Worm (Caenorhabditis elegans) whole organism, L3 larva: ENCODE results near the gene arf-1.

ENCODE experiments used
- R02D3.7 ChIP-seq: fragments of 150-350 bp; optimal IDR thresholded peaks from 2 replicates; lab custom pipeline; 2014; ENCODE audit warnings: missing biosample characterization, missing genetic modification characterization
- ZK546.5 ChIP-seq: sonication (generic microtip); optimal IDR thresholded peaks from 2 replicates; lab custom pipeline; 2017; ENCODE audit warnings: missing biosample characterization, missing genetic modification characterization
- aly-2 ChIP-seq: fragments of 150-350 bp; optimal IDR thresholded peaks from 2 replicates; lab custom pipeline; 2014; ENCODE audit warnings: missing biosample characterization, missing genetic modification characterization
- ama-1 ChIP-seq: fragments of 150-350 bp; optimal IDR thresholded peaks from 2 replicates; lab custom pipeline; 2018
- ceh-16 ChIP-seq: sonication (generic microtip); optimal IDR thresholded peaks from 2 replicates; lab custom pipeline; 2017; ENCODE audit warnings: missing biosample characterization, missing genetic modification characterization
- ceh-28 ChIP-seq: fragments of 150-350 bp; optimal IDR thresholded peaks from 2 replicates; lab custom pipeline; 2014; ENCODE audit warnings: missing biosample characterization, missing genetic modification reagents, missing genetic modification characterization
- daf-12 ChIP-seq: fragments of 150-350 bp; optimal IDR thresholded peaks from 2 replicates; lab custom pipeline; 2014; ENCODE audit warnings: missing biosample characterization, missing genetic modification reagents, missing genetic modification characterization
- egl-27 ChIP-seq: sonication (generic microtip); optimal IDR thresholded peaks from 4 replicates; lab custom pipeline; 2017; ENCODE audit warnings: missing biosample characterization, missing genetic modification reagents, missing genetic modification characterization
- egl-5 ChIP-seq: fragments of 150-350 bp; optimal IDR thresholded peaks from 2 replicates; lab custom pipeline; 2017; ENCODE audit warnings: missing biosample characterization, missing genetic modification reagents, missing genetic modification characterization, inconsistent platforms
- elt-1 ChIP-seq: fragments of 150-350 bp; optimal IDR thresholded peaks from 2 replicates; lab custom pipeline; 2014; ENCODE audit warnings: missing biosample characterization, missing genetic modification characterization
- elt-2 ChIP-seq: sonication (generic microtip); optimal IDR thresholded peaks from 2 replicates; lab custom pipeline; 2016; ENCODE audit warnings: missing genetic modification reagents, mild to moderate bottlenecking, missing genetic modification characterization, missing compliant biosample characterization
- elt-3 ChIP-seq, 3 experiments: fragments of 150-350 bp in 1 of 3; sonication (generic microtip) in 2 of 3; optimal IDR thresholded peaks; 2 replicates in 2 of 3; 4 replicates in 1 of 3; lab custom pipeline; 2014 to 2017; ENCODE audit warnings: missing biosample characterization in 3 of 3, missing genetic modification characterization in 3 of 3
- eor-1 ChIP-seq, 2 experiments: fragments of 150-350 bp; optimal IDR thresholded peaks; 2 replicates each; lab custom pipeline; 2014 to 2018; ENCODE audit warnings: missing biosample characterization in 2 of 2, missing genetic modification characterization in 2 of 2
- fkh-10 ChIP-seq: sonication (generic microtip); optimal IDR thresholded peaks from 2 replicates; lab custom pipeline; 2017; ENCODE audit warnings: missing biosample characterization, missing genetic modification reagents, missing genetic modification characterization
- fkh-2 ChIP-seq: fragments of 150-350 bp; optimal IDR thresholded peaks from 2 replicates; lab custom pipeline; 2014; ENCODE audit warnings: missing biosample characterization, missing genetic modification reagents, missing genetic modification characterization
- jun-1 ChIP-seq: fragments of 150-350 bp; optimal IDR thresholded peaks from 2 replicates; lab custom pipeline; 2014; ENCODE audit warnings: missing biosample characterization, missing genetic modification reagents, missing genetic modification characterization
- lin-39 ChIP-seq: fragments of 150-350 bp; optimal IDR thresholded peaks from 2 replicates; lab custom pipeline; 2018; ENCODE audit warnings: missing biosample characterization, missing genetic modification reagents, missing genetic modification characterization
- nfya-1 ChIP-seq: sonication (generic microtip); optimal IDR thresholded peaks from 2 replicates; lab custom pipeline; 2017; ENCODE audit warnings: missing genetic modification characterization, mild to moderate bottlenecking, missing compliant biosample characterization, antibody characterized with exemption, moderate library complexity; ENCODE audit not compliant: insufficient read depth
- nhr-11 ChIP-seq: fragments of 150-350 bp; optimal IDR thresholded peaks from 2 replicates; lab custom pipeline; 2014; ENCODE audit warnings: missing biosample characterization, missing genetic modification characterization
- nhr-23 ChIP-seq: fragments of 150-350 bp; optimal IDR thresholded peaks from 2 replicates; lab custom pipeline; 2014; ENCODE audit warnings: missing biosample characterization, missing genetic modification reagents, missing genetic modification characterization
- nhr-237 ChIP-seq: fragments of 150-350 bp; optimal IDR thresholded peaks from 2 replicates; lab custom pipeline; 2014; ENCODE audit warnings: missing biosample characterization, missing genetic modification characterization
- nhr-43 ChIP-seq: sonication (generic microtip); optimal IDR thresholded peaks from 2 replicates; lab custom pipeline; 2016; ENCODE audit warnings: mild to moderate bottlenecking, missing genetic modification characterization, missing compliant biosample characterization; ENCODE audit not compliant: poor library complexity, severe bottlenecking
- nhr-67 ChIP-seq: fragments of 150-350 bp; optimal IDR thresholded peaks from 2 replicates; lab custom pipeline; 2014; ENCODE audit warnings: missing biosample characterization, missing genetic modification characterization
- nhr-77 ChIP-seq: fragments of 150-350 bp; optimal IDR thresholded peaks from 2 replicates; lab custom pipeline; 2014; ENCODE audit warnings: missing biosample characterization, missing genetic modification characterization
- pha-4 ChIP-seq: fragments of 150-350 bp; optimal IDR thresholded peaks from 2 replicates; lab custom pipeline; 2014; ENCODE audit warnings: missing biosample characterization, missing genetic modification reagents, missing genetic modification characterization
- pqm-1 ChIP-seq: fragments of 150-350 bp; optimal IDR thresholded peaks from 2 replicates; lab custom pipeline; 2017; ENCODE audit warnings: missing biosample characterization, missing genetic modification characterization, inconsistent platforms
- sea-2 ChIP-seq: fragments of 150-350 bp; sonication (generic microtip); optimal IDR thresholded peaks from 4 replicates; lab custom pipeline; 2014; ENCODE audit warnings: missing biosample characterization, missing genetic modification reagents, missing genetic modification characterization
- skn-1 ChIP-seq: fragments of 150-350 bp; optimal IDR thresholded peaks from 2 replicates; lab custom pipeline; 2014; ENCODE audit warnings: missing biosample characterization, missing genetic modification characterization
- tbx-2 ChIP-seq: sonication (generic microtip); optimal IDR thresholded peaks from 2 replicates; lab custom pipeline; 2016; ENCODE audit warnings: mild to moderate bottlenecking, missing genetic modification characterization, missing compliant biosample characterization
- unc-39 ChIP-seq: sonication (generic microtip); optimal IDR thresholded peaks from 4 replicates; lab custom pipeline; 2017; ENCODE audit warnings: missing biosample characterization, missing genetic modification characterization
- unc-62 ChIP-seq: fragments of 150-350 bp; sonication (generic microtip); optimal IDR thresholded peaks from 4 replicates; lab custom pipeline; 2014; ENCODE audit warnings: missing biosample characterization, missing genetic modification reagents, missing genetic modification characterization
- zag-1 ChIP-seq: fragments of 150-350 bp; optimal IDR thresholded peaks from 2 replicates; lab custom pipeline; 2014; ENCODE audit warnings: missing biosample characterization, missing genetic modification characterization
- ztf-11 ChIP-seq: fragments of 150-350 bp; optimal IDR thresholded peaks from 2 replicates; lab custom pipeline; 2014; ENCODE audit warnings: missing biosample characterization, missing genetic modification characterization
- ztf-4 ChIP-seq: fragments of 150-350 bp; optimal IDR thresholded peaks from 2 replicates; lab custom pipeline; 2014; ENCODE audit warnings: missing biosample characterization, missing genetic modification characterization

Gene arf-1

DNA sequence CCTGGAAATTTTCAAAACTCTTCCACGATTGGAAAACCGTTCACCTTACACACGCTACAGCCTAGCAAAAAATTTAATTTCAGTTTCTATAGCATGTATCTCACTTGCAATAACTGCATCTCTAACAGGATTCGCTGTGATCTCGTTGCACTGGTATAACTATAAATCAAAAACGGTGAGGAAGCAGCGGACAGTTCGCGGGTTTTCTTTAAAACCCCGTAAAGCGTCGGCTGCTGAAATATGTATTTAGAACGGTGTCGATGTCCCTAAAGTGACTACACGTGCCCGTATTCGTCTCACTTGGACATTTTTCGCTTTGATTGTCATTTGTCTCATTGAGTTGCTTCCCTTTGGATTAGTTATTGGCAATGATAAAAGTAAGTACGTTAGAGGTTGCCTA lies 19.6 kb downstream of the arf-1 start:
- TF ChIP-seq eor-1 (tag; optimal IDR thresholded peaks at IDR 0.05; lab: Kevin White, UChicago) (no peak), daf-12 (tag; lab: Kevin White, UChicago) (no peak), ceh-28 (tag; lab: Kevin White, UChicago) (no peak), unc-62 (GFP tag; lab: Kevin White, UChicago) (no peak), lin-39 (tag; lab: Kevin White, UChicago) (no peak), aly-2 (tag; lab: Kevin White, UChicago) (no peak), ztf-11 (no peak), zag-1 (tag; lab: Kevin White, UChicago) (no peak), nhr-43 (no peak), unc-39 (tag; lab: Kevin White, UChicago) (no peak), nhr-77 (tag; lab: Kevin White, UChicago) (no peak), egl-27 (tag; lab: Kevin White, UChicago) (no peak), ama-1 (no peak), elt-3 (tag; optimal IDR thresholded peaks at IDR 0.05; lab: Kevin White, UChicago) (no peak), fkh-2 (no peak), elt-1 (tag; lab: Kevin White, UChicago) (no peak), R02D3.7 (tag; lab: Kevin White, UChicago) (no peak), ZK546.5 (tag; lab: Kevin White, UChicago) (no peak), nhr-237 (tag; lab: Kevin White, UChicago) (no peak)
- TF ChIP-seq, all 47 proteins: peak for 0

DNA sequence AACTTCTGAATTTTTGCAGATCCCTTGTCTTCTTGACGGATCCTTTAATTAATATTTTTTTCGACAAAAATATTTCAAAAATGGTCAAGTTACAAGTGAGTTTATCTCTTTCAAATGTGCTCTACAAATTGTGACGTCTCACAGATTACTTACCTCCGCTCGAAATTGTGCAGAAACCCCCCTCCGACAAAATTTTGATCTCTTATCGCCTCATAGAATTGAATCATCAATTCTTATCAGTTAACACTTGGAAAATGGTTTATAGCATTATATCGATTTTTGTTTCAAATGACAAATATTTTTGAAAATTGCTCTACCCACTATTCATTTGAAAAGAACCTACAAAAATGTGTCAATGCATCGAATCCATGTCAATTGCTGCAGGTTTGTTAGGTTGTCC lies 20.2 kb downstream of the arf-1 start, which contains the start of gene B0244.10:
B0244.10 (plus strand) TSS at position 254 of the 400 bp plus-strand sequence.
- TF ChIP-seq jun-1 (tag; lab: Kevin White, UChicago) (peak; percentile 4), ceh-28 (tag; lab: Kevin White, UChicago) (peak; percentile 1), pha-4 (tag; lab: Kevin White, UChicago) (no peak), lin-39 (tag; lab: Kevin White, UChicago) (no peak), egl-27 (tag; lab: Kevin White, UChicago) (no peak), daf-12 (tag; lab: Kevin White, UChicago) (no peak), fkh-2 (no peak), ztf-4 (tag; lab: Kevin White, UChicago) (no peak), elt-2 (peak; percentile 85), nhr-237 (tag; lab: Kevin White, UChicago) (no peak), pqm-1 (tag; lab: Kevin White, UChicago) (peak; percentile 79)

DNA sequence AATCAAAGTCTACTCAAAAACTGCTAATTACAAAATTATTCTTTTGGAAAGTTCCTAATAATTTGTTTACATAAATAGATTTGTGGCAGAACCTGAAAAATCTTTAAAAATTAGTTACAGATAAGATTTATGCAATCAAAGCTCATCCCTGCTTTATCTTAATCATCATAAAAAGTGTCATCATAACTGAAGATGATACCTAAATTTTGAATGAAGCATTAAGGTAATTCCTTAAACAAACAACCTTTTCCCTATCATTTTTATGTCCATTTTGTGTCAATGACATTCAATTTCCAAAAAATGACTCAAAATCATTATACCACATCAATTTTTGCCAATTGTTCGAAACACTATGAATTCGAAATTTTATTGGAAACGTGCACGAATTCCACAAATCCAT lies 23.0 kb downstream of the arf-1 start, which contains the start of gene B0244.6:
B0244.6 (plus strand) TSS at position 301 of the 400 bp plus-strand sequence.
- TF ChIP-seq nfya-1 (tag; lab: Kevin White, UChicago) (no peak), elt-2 (peak; percentile 21), egl-5 (tag; lab: Kevin White, UChicago) (no peak), sea-2 (no peak)

ce11 chrIII:5740666-5741065 lies 26.0 kb downstream of the arf-1 start, which contains the start of gene B0244.16:
Gene B0244.16 (plus strand): TSS chrIII:5740966.
- no peak for TF ChIP-seq fkh-2
- TF ChIP-seq nhr-67 (tag; lab: Kevin White, UChicago) = no peak
- no peak for TF ChIP-seq nhr-23 (tag; lab: Kevin White, UChicago)
- no peak for TF ChIP-seq fkh-10 (GFP tag; lab: Kevin White, UChicago)
- TF ChIP-seq ztf-11 = no peak
- no peak for TF ChIP-seq ZK546.5 (tag; lab: Kevin White, UChicago)
- no peak for TF ChIP-seq ceh-16
- no peak for TF ChIP-seq unc-62 (GFP tag; lab: Kevin White, UChicago)
- no peak for TF ChIP-seq tbx-2 (tag; lab: Kevin White, UChicago)
- TF ChIP-seq skn-1 (tag; lab: Kevin White, UChicago) = no peak
- TF ChIP-seq pqm-1 (tag; lab: Kevin White, UChicago) = no peak
- no peak for TF ChIP-seq nhr-237 (tag; lab: Kevin White, UChicago)
- no peak for TF ChIP-seq sea-2

DNA sequence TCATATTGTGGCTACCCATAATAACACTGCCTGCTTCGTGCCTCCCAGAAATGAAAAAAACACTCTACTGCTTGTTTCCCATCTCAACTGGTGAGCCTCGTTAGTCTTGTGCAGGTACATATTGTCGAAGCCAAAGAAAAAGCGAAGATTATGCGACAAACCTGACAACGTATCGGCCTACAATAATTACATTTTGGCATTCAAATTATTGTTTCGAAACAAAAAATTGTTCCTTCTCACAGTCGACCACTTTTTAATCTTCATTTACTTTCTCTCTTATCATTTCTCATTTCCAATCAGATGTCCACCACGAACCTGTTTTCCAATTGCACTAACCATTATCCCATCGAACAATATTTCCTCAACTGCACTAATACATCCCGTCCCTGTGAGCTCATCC lies 28.4 kb downstream of the arf-1 start, which contains the start of gene B0244.15:
B0244.15 (plus strand) TSS at position 301 of the 400 bp plus-strand sequence.
- TF ChIP-seq nhr-11 = no peak
- no peak for TF ChIP-seq ztf-11
- no peak for TF ChIP-seq pha-4 (tag; lab: Kevin White, UChicago)
- TF ChIP-seq, all 47 proteins: peak for 0
